Worm (Caenorhabditis elegans): ENCODE measurements around the gene fbxa-16.
A peak's percentile ranks its signal among the peaks of the same experiment; 100 is the strongest.
"Not testable (repeated sequence)": the region's sequence is repeated elsewhere in the genome, so short reads cannot be mapped to it uniquely, and the experiment has no call there.

fbxa-16 gene

ce11 chrX:147824-148223, 28.4 kb downstream of the fbxa-16 start, which contains the start of gene Y73B3A.11:
TSS of gene Y73B3A.11 (plus strand) at chrX:148124.
- TF ChIP-seq tra-1 (GFP tag; IDR thresholded peaks at IDR 0.05) (no peak), unc-62 (GFP tag; optimal IDR thresholded peaks at IDR 0.05 in 1 of 2) (peak in 1 of 2 experiments; percentile 47), unc-62 (tag; optimal IDR thresholded peaks at IDR 0.05) (no peak)

- TF ChIP-seq dmd-9 (GFP tag; IDR thresholded peaks at IDR 0.05): 0 out of 2 replicates have a peak, but pooled peaks have one; percentile 18
Observed at ce11 chrX:161592-161991, 42.1 kb downstream of the fbxa-16 start.

- TF ChIP-seq unc-62 (GFP tag; optimal IDR thresholded peaks at IDR 0.05 in 1 of 2): peak in 1 of 2 experiments; percentile 27
- not testable (repeated sequence) for TF ChIP-seq unc-62 (tag; optimal IDR thresholded peaks at IDR 0.05)
Observed at ce11 chrX:163034-163433, 43.6 kb downstream of the fbxa-16 start, which contains the start of gene tmed-12. TSS of gene tmed-12 (minus strand) at chrX:163134.

Measured in whole organism, L4 larva.